Worm (Caenorhabditis elegans): ENCODE results near the gene ppat-1.
A peak's percentile ranks its signal among the peaks of the same experiment; 100 is the strongest.

ce11 chrIII:4693281-4693680 lies 4.2 kb downstream of the ppat-1 start, which contains the start of gene nifk-1:
- TF ChIP-seq blmp-1 (tag; optimal IDR thresholded peaks at IDR 0.05) (no peak), elt-3 (tag; optimal IDR thresholded peaks at IDR 0.05) (no peak), nhr-237 (tag; optimal IDR thresholded peaks at IDR 0.05) (peak; percentile 7), sptf-1 (tag; optimal IDR thresholded peaks at IDR 0.05) (no peak), nhr-76 (tag; optimal IDR thresholded peaks at IDR 0.05) (no peak), elt-1 (tag; optimal IDR thresholded peaks at IDR 0.05; ENCODE audit: borderline replicate concordance, insufficient read depth) (no peak)

All from whole organism, mixed stage, embryonic.